Fruit fly (Drosophila melanogaster): ENCODE results near the gene CG8036.

CG8036 gene

dm6 chr3R:8676560-8677000 is 8.9 kb downstream of the CG8036 start, which contains the start of the genes Unc50, CG11755 and CG8043 (continued):
- TF ChIP-seq HHEX (GFP tag; optimal IDR thresholded peaks at IDR 0.05): peak; percentile 56
- peak; percentile 84 for TF ChIP-seq CG13424 (tag; optimal IDR thresholded peaks at IDR 0.05)
- no peak for TF ChIP-seq CG6683 (GFP tag; optimal IDR thresholded peaks at IDR 0.05)
- peak; percentile 99 for TF ChIP-seq CG13287 (GFP tag; IDR thresholded peaks at IDR 0.05; ENCODE audit: partially characterized antibody)
- TF ChIP-seq bcd (GFP tag; optimal IDR thresholded peaks at IDR 0.05): peak; percentile 79
- no peak for TF ChIP-seq exex (tag; optimal IDR thresholded peaks at IDR 0.05)
- TF ChIP-seq Hr78 (GFP tag; optimal IDR thresholded peaks at IDR 0.05): peak in 1 of 2 experiments; percentile 28
- TF ChIP-seq CTCF (GFP tag; optimal IDR thresholded peaks at IDR 0.05): no peak
- TF ChIP-seq CG12744 (GFP tag; optimal IDR thresholded peaks at IDR 0.05): peak; percentile 65
- no peak for TF ChIP-seq prd (optimal IDR thresholded peaks at IDR 0.05)
- TF ChIP-seq prd (GFP tag; IDR thresholded peaks at IDR 0.05): peak; percentile 79
- TF ChIP-seq CG4328 (GFP tag; optimal IDR thresholded peaks at IDR 0.05): peak; percentile 31
- no peak for TF ChIP-seq fru (optimal IDR thresholded peaks at IDR 0.05)
- TF ChIP-seq hbn (GFP tag; IDR thresholded peaks at IDR 0.05; ENCODE audit: partially characterized antibody): peak; percentile 99
- peak; percentile 83 for TF ChIP-seq CG6272 (GFP tag; IDR thresholded peaks at IDR 0.05)
- TF ChIP-seq Doc3 (GFP tag; IDR thresholded peaks at IDR 0.05; ENCODE audit: partially characterized antibody): peak; percentile 100
- peak; percentile 15 for TF ChIP-seq fd102C (GFP tag; optimal IDR thresholded peaks at IDR 0.05)
- peak; percentile 67 for TF ChIP-seq CG2116 (GFP tag; optimal IDR thresholded peaks at IDR 0.05)
- no peak for TF ChIP-seq D (optimal IDR thresholded peaks at IDR 0.05)
- TF ChIP-seq D (GFP tag; optimal IDR thresholded peaks at IDR 0.05): peak; percentile 42
- TF ChIP-seq sisA (GFP tag; IDR thresholded peaks at IDR 0.05): peak; percentile 73
- peak; percentile 71 for TF ChIP-seq CG13624 (GFP tag; optimal IDR thresholded peaks at IDR 0.05)
- TF ChIP-seq ro (GFP tag; IDR thresholded peaks at IDR 0.05): no peak
- TF ChIP-seq NfI (GFP tag; optimal IDR thresholded peaks at IDR 0.05): peak; percentile 69
- peak; percentile 50; the same call in 2 of the 3 replicates for TF ChIP-seq croc (GFP tag; conservative IDR thresholded peaks at IDR 0.05)
- TF ChIP-seq Atf6 (GFP tag; IDR thresholded peaks at IDR 0.05): peak; percentile 63; the same call in 1 of the 2 replicates
- TF ChIP-seq CG8281 (tag; optimal IDR thresholded peaks at IDR 0.05): peak; percentile 41
- no peak for TF ChIP-seq CG43689 (GFP tag; IDR thresholded peaks at IDR 0.05)
- no peak for TF ChIP-seq psq (GFP tag; optimal IDR thresholded peaks at IDR 0.05)
- peak; percentile 25; the same call in 1 of the 3 replicates for TF ChIP-seq CG14050 (GFP tag; IDR thresholded peaks at IDR 0.05)
- TF ChIP-seq pita (GFP tag; optimal IDR thresholded peaks at IDR 0.05): no peak
- peak; percentile 71 for TF ChIP-seq YL-1 (GFP tag; optimal IDR thresholded peaks at IDR 0.05)
- TF ChIP-seq nau (GFP tag; optimal IDR thresholded peaks at IDR 0.05): no peak
- TF ChIP-seq HLHmδ (GFP tag; optimal IDR thresholded peaks at IDR 0.05): no peak
- peak; percentile 66 for TF ChIP-seq mirr (GFP tag; optimal IDR thresholded peaks at IDR 0.05)
- TF ChIP-seq CG7928 (GFP tag; optimal IDR thresholded peaks at IDR 0.05): peak; percentile 20
- TF ChIP-seq CG17912 (GFP tag; optimal IDR thresholded peaks at IDR 0.05): no peak
- TF ChIP-seq NC2β (GFP tag; optimal IDR thresholded peaks at IDR 0.05): peak; percentile 48
- peak; percentile 72 for TF ChIP-seq corto (GFP tag; optimal IDR thresholded peaks at IDR 0.05)
- TF ChIP-seq lilli (GFP tag; optimal IDR thresholded peaks at IDR 0.05): peak; percentile 91
- TF ChIP-seq fd3F (GFP tag; optimal IDR thresholded peaks at IDR 0.05): peak; percentile 65
- TF ChIP-seq CG2202 (tag; optimal IDR thresholded peaks at IDR 0.05): peak; percentile 32
- 0 out of 2 replicates have a peak, but pooled peaks have one; percentile 61 for TF ChIP-seq wdn (GFP tag; IDR thresholded peaks at IDR 0.05)
- no peak for TF ChIP-seq CG2199 (GFP tag; IDR thresholded peaks at IDR 0.05)
- TF ChIP-seq CG9876 (GFP tag; optimal IDR thresholded peaks at IDR 0.05): peak; percentile 50
- peak; percentile 15 for TF ChIP-seq ERR (GFP tag; optimal IDR thresholded peaks at IDR 0.05)
- TF ChIP-seq CG30020 (tag; optimal IDR thresholded peaks at IDR 0.05): peak; percentile 74
- peak; percentile 77 for TF ChIP-seq CG12155 (GFP tag; optimal IDR thresholded peaks at IDR 0.05)
- no peak for TF ChIP-seq sima (GFP tag; optimal IDR thresholded peaks at IDR 0.05)
- TF ChIP-seq CG10267 (tag; optimal IDR thresholded peaks at IDR 0.05): peak; percentile 77
- TF ChIP-seq Scr (GFP tag; IDR thresholded peaks at IDR 0.05; ENCODE audit: partially characterized antibody): peak; percentile 99

Data from whole organism, embryonic.